Worm (Caenorhabditis elegans) whole organism, L4 larva: ENCODE data around the gene sri-30.

ENCODE experiments used
- D1046.2 ChIP-seq: fragments of 200-800 bp; sonication (Bioruptor generic); IDR thresholded peaks from 2 replicates; pipeline ENCODE4 v1.3.6; 2022; ENCODE audit warnings: missing genetic modification characterization, missing compliant biosample characterization
- F10B5.3 ChIP-seq: sonication (generic microtip); optimal IDR thresholded peaks from 2 replicates; lab custom pipeline; 2016; ENCODE audit warnings: mild to moderate bottlenecking, missing genetic modification characterization, missing compliant biosample characterization
- F44E2.7 ChIP-seq: fragments of 200-800 bp; sonication (Bioruptor generic); IDR thresholded peaks from 2 replicates; pipeline ENCODE4 v2.1.2; 2022; ENCODE audit warnings: missing genetic modification characterization, missing compliant biosample characterization
- R02D3.7 ChIP-seq: fragments of 150-350 bp; sonication (generic microtip); optimal IDR thresholded peaks from 3 replicates; lab custom pipeline; 2014; ENCODE audit warnings: missing biosample characterization, missing genetic modification characterization
- Y105C5A.15 ChIP-seq: fragments of 200-800 bp; sonication (Bioruptor generic); IDR thresholded peaks from 2 replicates; pipeline ENCODE4 v1.3.6; 2022; ENCODE audit warnings: missing genetic modification characterization, missing compliant biosample characterization
- ZK337.2 ChIP-seq: fragments of 200-800 bp; sonication (Bioruptor generic); IDR thresholded peaks from 2 replicates; pipeline ENCODE4 v1.3.6; 2022; ENCODE audit warnings: missing genetic modification reagents, missing genetic modification characterization, missing compliant biosample characterization
- ZK546.5 ChIP-seq, 2 experiments: sonication (generic microtip); optimal IDR thresholded peaks; 2 replicates each; lab custom pipeline; 2017; ENCODE audit warnings: missing biosample characterization in 2 of 2, missing genetic modification characterization in 2 of 2
- attf-4 ChIP-seq: sonication (generic microtip); optimal IDR thresholded peaks from 3 replicates; lab custom pipeline; 2017; ENCODE audit warnings: missing biosample characterization, missing genetic modification characterization
- ceh-20 ChIP-seq: fragments of 200-800 bp; sonication (Bioruptor generic); IDR thresholded peaks from 2 replicates; pipeline ENCODE4 v1.3.6; 2022; ENCODE audit warnings: missing genetic modification reagents, missing genetic modification characterization, missing compliant biosample characterization
- ceh-32 ChIP-seq: sonication (generic microtip); optimal IDR thresholded peaks from 2 replicates; lab custom pipeline; 2016; ENCODE audit warnings: mild to moderate bottlenecking, missing genetic modification characterization, missing compliant biosample characterization; ENCODE audit not compliant: poor library complexity
- cey-2 ChIP-seq: sonication (generic microtip); optimal IDR thresholded peaks from 3 replicates; lab custom pipeline; 2017; ENCODE audit warnings: missing genetic modification characterization, mild to moderate bottlenecking, missing compliant biosample characterization, antibody characterized with exemption, borderline replicate concordance; ENCODE audit not compliant: insufficient read depth
- daf-12 ChIP-seq: fragments of 150-350 bp; optimal IDR thresholded peaks from 2 replicates; lab custom pipeline; 2014; ENCODE audit warnings: missing biosample characterization, missing genetic modification reagents, missing genetic modification characterization
- duxl-1 ChIP-seq: sonication (generic microtip); optimal IDR thresholded peaks from 2 replicates; lab custom pipeline; 2016; ENCODE audit warnings: mild to moderate bottlenecking, missing genetic modification characterization, moderate library complexity, missing compliant biosample characterization; ENCODE audit not compliant: poor library complexity
- dve-1 ChIP-seq: sonication (generic microtip); optimal IDR thresholded peaks from 2 replicates; lab custom pipeline; 2017; ENCODE audit warnings: antibody characterized with exemption, mild to moderate bottlenecking, missing genetic modification characterization, missing compliant biosample characterization; ENCODE audit not compliant: insufficient read depth
- gei-8 ChIP-seq: fragments of 200-800 bp; sonication (Bioruptor generic); optimal IDR thresholded peaks from 2 replicates; lab custom pipeline; 2018; ENCODE audit warnings: mild to moderate bottlenecking, missing genetic modification characterization, missing compliant biosample characterization
- hlh-11 ChIP-seq: fragments of 200-800 bp; sonication (Bioruptor generic); optimal IDR thresholded peaks from 2 replicates; lab custom pipeline; 2018; ENCODE audit warnings: mild to moderate bottlenecking, missing genetic modification characterization, missing compliant biosample characterization
- lim-7 ChIP-seq: fragments of 200-800 bp; sonication (Bioruptor generic); IDR thresholded peaks from 2 replicates; pipeline ENCODE4 v1.3.6; 2022; ENCODE audit warnings: missing genetic modification characterization, missing compliant biosample characterization
- lin-1 ChIP-seq: fragments of 200-800 bp; sonication (Bioruptor generic); IDR thresholded peaks from 2 replicates; pipeline ENCODE4 v1.3.6; 2022; ENCODE audit warnings: missing genetic modification reagents, missing genetic modification characterization, missing compliant biosample characterization
- lin-38 ChIP-seq: fragments of 200-800 bp; sonication (Bioruptor generic); IDR thresholded peaks from 2 replicates; pipeline ENCODE4 v1.3.6; 2022; ENCODE audit warnings: missing genetic modification reagents, missing genetic modification characterization, missing compliant biosample characterization
- lin-39 ChIP-seq: fragments of 150-350 bp; optimal IDR thresholded peaks from 2 replicates; lab custom pipeline; 2014; ENCODE audit warnings: missing biosample characterization, missing genetic modification reagents, missing genetic modification characterization
- madf-5 ChIP-seq, 2 experiments: fragments of 200-800 bp; sonication (Bioruptor generic); IDR thresholded peaks; 2 replicates each; pipeline ENCODE4 v1.3.6; 2022; ENCODE audit warnings: missing compliant biosample characterization in 2 of 2, missing genetic modification characterization in 2 of 2
- madf-9 ChIP-seq: fragments of 200-800 bp; sonication (Bioruptor generic); conservative IDR thresholded peaks from 2 replicates; pipeline ENCODE4 v1.3.6; 2022; ENCODE audit warnings: missing genetic modification reagents, missing genetic modification characterization, missing compliant biosample characterization
- mdt-29 ChIP-seq: fragments of 200-800 bp; sonication (Bioruptor generic); IDR thresholded peaks from 2 replicates; pipeline ENCODE4 v1.3.6; 2022; ENCODE audit warnings: missing genetic modification reagents, missing genetic modification characterization, missing compliant biosample characterization
- mxl-2 ChIP-seq: fragments of 200-800 bp; sonication (Bioruptor generic); conservative IDR thresholded peaks from 2 replicates; pipeline ENCODE4 v1.3.6; 2022; ENCODE audit warnings: missing genetic modification reagents, missing genetic modification characterization, missing compliant biosample characterization
- nhr-10 ChIP-seq: fragments of 150-350 bp; optimal IDR thresholded peaks from 2 replicates; lab custom pipeline; 2014; ENCODE audit warnings: missing biosample characterization, missing genetic modification characterization
- nhr-25 ChIP-seq: sonication (generic microtip); optimal IDR thresholded peaks from 2 replicates; lab custom pipeline; 2017; ENCODE audit warnings: missing genetic modification characterization, mild to moderate bottlenecking, missing compliant biosample characterization, antibody characterized with exemption, moderate library complexity, borderline replicate concordance; ENCODE audit not compliant: insufficient read depth
- nhr-48 ChIP-seq: sonication (generic microtip); optimal IDR thresholded peaks from 2 replicates; lab custom pipeline; 2016; ENCODE audit warnings: mild to moderate bottlenecking, missing genetic modification characterization, missing compliant biosample characterization
- nhr-77 ChIP-seq: fragments of 150-350 bp; optimal IDR thresholded peaks from 2 replicates; lab custom pipeline; 2014; ENCODE audit warnings: missing biosample characterization, missing genetic modification characterization
- pha-4 ChIP-seq, 2 experiments: fragments of 150-350 bp in 1 of 2; fragments of 200-800 bp in 1 of 2; sonication (Bioruptor generic) in 1 of 2; IDR thresholded peaks in 1 of 2; optimal IDR thresholded peaks in 1 of 2; 2 replicates each; pipeline versions ENCODE4 v1.3.6 to Lab custom; 2014 to 2022; ENCODE audit warnings: missing genetic modification characterization in 2 of 2, missing genetic modification reagents in 2 of 2, missing biosample characterization in 1 of 2, missing compliant biosample characterization in 1 of 2
- set-16 ChIP-seq: fragments of 200-800 bp; sonication (Bioruptor generic); IDR thresholded peaks from 2 replicates; pipeline ENCODE4 v1.3.6; 2022; ENCODE audit warnings: missing genetic modification reagents, missing genetic modification characterization, missing compliant biosample characterization
- spr-1 ChIP-seq: sonication (generic microtip); optimal IDR thresholded peaks from 2 replicates; lab custom pipeline; 2016; ENCODE audit warnings: mild to moderate bottlenecking, missing genetic modification characterization, missing compliant biosample characterization
- spr-3 ChIP-seq: fragments of 200-800 bp; sonication (Bioruptor generic); optimal IDR thresholded peaks from 2 replicates; lab custom pipeline; 2018; ENCODE audit warnings: mild to moderate bottlenecking, missing genetic modification characterization, missing compliant biosample characterization
- tag-97 ChIP-seq: fragments of 200-800 bp; sonication (Bioruptor generic); IDR thresholded peaks from 2 replicates; pipeline ENCODE4 v1.3.6; 2022; ENCODE audit warnings: missing genetic modification characterization, missing compliant biosample characterization
- tra-1 ChIP-seq: fragments of 200-800 bp; sonication (Bioruptor generic); IDR thresholded peaks from 2 replicates; pipeline ENCODE4 v1.3.6; 2022; ENCODE audit warnings: missing genetic modification reagents, missing genetic modification characterization, missing compliant biosample characterization
- unc-39 ChIP-seq: sonication (generic microtip); optimal IDR thresholded peaks from 2 replicates; lab custom pipeline; 2017; ENCODE audit warnings: missing biosample characterization, missing genetic modification characterization
- zag-1 ChIP-seq: fragments of 150-350 bp; optimal IDR thresholded peaks from 2 replicates; lab custom pipeline; 2014; ENCODE audit warnings: missing biosample characterization, missing genetic modification characterization
- zip-11 ChIP-seq: fragments of 200-800 bp; sonication (Bioruptor generic); IDR thresholded peaks from 2 replicates; pipeline ENCODE4 v1.3.6; 2022; ENCODE audit warnings: missing genetic modification characterization, missing compliant biosample characterization
- zip-2 ChIP-seq: fragments of 150-350 bp; optimal IDR thresholded peaks from 2 replicates; lab custom pipeline; 2014; ENCODE audit warnings: missing biosample characterization, missing genetic modification characterization

Gene sri-30

ce11 chrII:3093352-3093751 is 47.4 kb downstream of the sri-30 start, which contains the start of gene srg-22:
Gene srg-22, minus strand, starts transcription at chrII:3093452.
- TF ChIP-seq tag-97, result no peak
- no peak for TF ChIP-seq hlh-11 (tag; lab: Kevin White, UChicago)
- no peak for TF ChIP-seq attf-4 (tag; lab: Kevin White, UChicago)
- TF ChIP-seq lin-1, result no peak
- no peak for TF ChIP-seq cey-2 (tag; lab: Kevin White, UChicago)
- no peak for TF ChIP-seq pha-4 (GFP tag; IDR thresholded peaks at IDR 0.05; lab: Robert Waterston, UW)
- no peak for TF ChIP-seq pha-4 (tag; optimal IDR thresholded peaks at IDR 0.05; lab: Kevin White, UChicago)
- TF ChIP-seq nhr-48 (tag; lab: Kevin White, UChicago), result no peak
- no peak for TF ChIP-seq zag-1 (tag; lab: Kevin White, UChicago)
- TF ChIP-seq zip-11 (GFP tag; lab: Robert Waterston, UW), result no peak
- TF ChIP-seq unc-39 (tag; lab: Kevin White, UChicago), result no peak
- TF ChIP-seq set-16, result no peak
- TF ChIP-seq madf-9 (GFP tag; lab: Robert Waterston, UW), result no peak
- TF ChIP-seq tra-1 (GFP tag; lab: Robert Waterston, UW), result no peak
- TF ChIP-seq nhr-25, result no peak
- TF ChIP-seq F44E2.7 (GFP tag; lab: Robert Waterston, UW), result no peak
- no peak for TF ChIP-seq zip-2 (tag; lab: Kevin White, UChicago)
- TF ChIP-seq lin-39 (tag; lab: Kevin White, UChicago), result no peak
- TF ChIP-seq, all 104 proteins: peak for 0

DNA sequence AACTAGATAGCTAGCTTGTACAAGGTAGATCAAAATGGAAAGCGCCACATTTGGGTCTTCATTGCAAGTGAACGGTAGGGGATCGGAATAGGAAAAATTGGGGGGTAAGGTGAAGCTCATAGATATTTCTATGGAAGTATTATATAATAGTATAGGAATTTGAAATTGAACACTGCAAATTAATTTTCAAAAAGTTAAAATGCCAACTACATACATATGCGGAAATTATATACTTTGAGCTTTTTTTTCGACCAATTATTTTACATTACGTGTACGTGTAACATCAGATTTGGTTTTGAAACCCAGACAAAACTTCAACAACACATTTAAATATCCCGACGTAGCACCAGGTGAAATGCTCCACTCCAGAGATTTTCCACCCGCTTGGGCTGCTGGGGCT is 50.1 kb downstream of the sri-30 start, which contains the start of gene srg-23:
Gene srg-23, minus strand, starts transcription at position 101 of the 400 bp plus-strand sequence.
- TF ChIP-seq spr-1 (no peak), lin-39 (tag; lab: Kevin White, UChicago) (no peak), gei-8 (GFP tag; lab: Kevin White, UChicago) (no peak), spr-3 (no peak), ZK337.2 (no peak), dve-1 (no peak), zip-11 (GFP tag; lab: Robert Waterston, UW) (no peak), nhr-77 (tag; lab: Kevin White, UChicago) (no peak), duxl-1 (tag; lab: Kevin White, UChicago) (no peak), madf-5 (GFP tag; IDR thresholded peaks at IDR 0.05; lab: Robert Waterston, UW) (no peak), daf-12 (no peak), ceh-20 (GFP tag; lab: Robert Waterston, UW) (no peak)

DNA sequence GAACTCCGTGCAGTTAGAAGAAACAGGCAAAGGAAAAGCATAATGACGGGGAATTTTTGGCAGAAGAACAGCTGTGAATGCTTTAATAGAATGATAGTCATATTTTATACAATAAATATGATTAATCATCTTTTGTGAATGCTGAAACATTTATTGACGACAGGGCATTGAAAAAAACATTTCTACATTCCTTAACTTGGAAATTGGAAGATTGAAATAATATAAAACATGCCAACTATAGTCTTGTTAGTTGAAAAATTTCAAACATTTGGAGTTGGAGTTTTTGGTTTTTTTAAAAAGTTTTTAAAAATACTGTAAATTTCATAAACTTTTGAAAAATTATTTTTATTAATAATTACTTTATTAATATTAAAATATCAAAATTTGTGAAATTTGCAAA is 50.9 kb downstream of the sri-30 start, which contains the start of gene Y25C1A.14:
Gene Y25C1A.14, minus strand, starts transcription at position 101 of the 400 bp plus-strand sequence.
- no peak for TF ChIP-seq ZK546.5 (tag; optimal IDR thresholded peaks at IDR 0.05; lab: Kevin White, UChicago)
- no peak for TF ChIP-seq R02D3.7 (tag; lab: Kevin White, UChicago)
- no peak for TF ChIP-seq nhr-10 (tag; lab: Kevin White, UChicago)
- no peak for TF ChIP-seq lin-38 (GFP tag; lab: Robert Waterston, UW)
- no peak for TF ChIP-seq zip-11 (GFP tag; lab: Robert Waterston, UW)
- no peak for TF ChIP-seq mdt-29
- no peak for TF ChIP-seq Y105C5A.15 (GFP tag; lab: Robert Waterston, UW)
- TF ChIP-seq D1046.2 (GFP tag; lab: Robert Waterston, UW), result no peak
- TF ChIP-seq mxl-2 (GFP tag; lab: Robert Waterston, UW), result no peak
- TF ChIP-seq hlh-11 (tag; lab: Kevin White, UChicago), result no peak
- no peak for TF ChIP-seq ceh-32
- no peak for TF ChIP-seq F10B5.3 (tag; lab: Kevin White, UChicago)
- TF ChIP-seq lim-7 (GFP tag; lab: Robert Waterston, UW), result no peak
